Worm (Caenorhabditis elegans) whole organism, L3 larva: ENCODE data around the gene Y55F3BL.4.
A peak's percentile ranks its signal among the peaks of the same experiment; 100 is the strongest.
"Not testable (repeated sequence)": the region's sequence is repeated elsewhere in the genome, so short reads cannot be mapped to it uniquely, and the experiment has no call there.

Experiments
- aly-2 ChIP-seq: fragments of 150-350 bp; optimal IDR thresholded peaks from 2 replicates; lab custom pipeline; 2014; ENCODE audit warnings: missing biosample characterization, missing genetic modification characterization
- ama-1 ChIP-seq: fragments of 150-350 bp; optimal IDR thresholded peaks from 2 replicates; lab custom pipeline; 2018
- ceh-16 ChIP-seq: sonication (generic microtip); optimal IDR thresholded peaks from 2 replicates; lab custom pipeline; 2017; ENCODE audit warnings: missing biosample characterization, missing genetic modification characterization
- ceh-28 ChIP-seq: fragments of 150-350 bp; optimal IDR thresholded peaks from 2 replicates; lab custom pipeline; 2014; ENCODE audit warnings: missing biosample characterization, missing genetic modification reagents, missing genetic modification characterization
- ceh-82 ChIP-seq: fragments of 150-350 bp; optimal IDR thresholded peaks from 2 replicates; lab custom pipeline; 2014; ENCODE audit warnings: missing biosample characterization, missing genetic modification characterization
- ceh-9 ChIP-seq: sonication (generic microtip); optimal IDR thresholded peaks from 2 replicates; lab custom pipeline; 2018; ENCODE audit warnings: missing biosample characterization, missing genetic modification characterization
- daf-12 ChIP-seq: fragments of 150-350 bp; optimal IDR thresholded peaks from 2 replicates; lab custom pipeline; 2014; ENCODE audit warnings: missing biosample characterization, missing genetic modification reagents, missing genetic modification characterization
- egl-5 ChIP-seq: fragments of 150-350 bp; optimal IDR thresholded peaks from 2 replicates; lab custom pipeline; 2017; ENCODE audit warnings: missing biosample characterization, missing genetic modification reagents, missing genetic modification characterization, inconsistent platforms
- elt-1 ChIP-seq: fragments of 150-350 bp; optimal IDR thresholded peaks from 2 replicates; lab custom pipeline; 2014; ENCODE audit warnings: missing biosample characterization, missing genetic modification characterization
- elt-2 ChIP-seq: sonication (generic microtip); optimal IDR thresholded peaks from 2 replicates; lab custom pipeline; 2016; ENCODE audit warnings: missing genetic modification reagents, mild to moderate bottlenecking, missing genetic modification characterization, missing compliant biosample characterization
- fkh-2 ChIP-seq: fragments of 150-350 bp; optimal IDR thresholded peaks from 2 replicates; lab custom pipeline; 2014; ENCODE audit warnings: missing biosample characterization, missing genetic modification reagents, missing genetic modification characterization
- fos-1 ChIP-seq: fragments of 150-350 bp; optimal IDR thresholded peaks from 2 replicates; lab custom pipeline; 2014; ENCODE audit warnings: missing biosample characterization, missing genetic modification characterization
- hmg-11 ChIP-seq: sonication (generic microtip); optimal IDR thresholded peaks from 2 replicates; lab custom pipeline; 2016; ENCODE audit warnings: missing genetic modification characterization, missing compliant biosample characterization
- lin-15B ChIP-seq: fragments of 150-350 bp; optimal IDR thresholded peaks from 2 replicates; lab custom pipeline; 2014; ENCODE audit warnings: missing biosample characterization, missing genetic modification characterization
- mdl-1 ChIP-seq: fragments of 150-350 bp; optimal IDR thresholded peaks from 2 replicates; lab custom pipeline; 2014; ENCODE audit warnings: missing biosample characterization, missing genetic modification characterization
- mml-1 ChIP-seq: fragments of 150-350 bp; sonication (generic microtip); optimal IDR thresholded peaks from 3 replicates; lab custom pipeline; 2014; ENCODE audit warnings: missing biosample characterization, missing genetic modification characterization
- nfya-1 ChIP-seq: sonication (generic microtip); optimal IDR thresholded peaks from 2 replicates; lab custom pipeline; 2017; ENCODE audit warnings: missing genetic modification characterization, mild to moderate bottlenecking, missing compliant biosample characterization, antibody characterized with exemption, moderate library complexity; ENCODE audit not compliant: insufficient read depth
- nhr-11 ChIP-seq: fragments of 150-350 bp; optimal IDR thresholded peaks from 2 replicates; lab custom pipeline; 2014; ENCODE audit warnings: missing biosample characterization, missing genetic modification characterization
- nhr-12 ChIP-seq: fragments of 150-350 bp; optimal IDR thresholded peaks from 2 replicates; lab custom pipeline; 2014; ENCODE audit warnings: missing biosample characterization, missing genetic modification characterization
- nhr-23 ChIP-seq: fragments of 150-350 bp; optimal IDR thresholded peaks from 2 replicates; lab custom pipeline; 2014; ENCODE audit warnings: missing biosample characterization, missing genetic modification reagents, missing genetic modification characterization
- nhr-237 ChIP-seq: fragments of 150-350 bp; optimal IDR thresholded peaks from 2 replicates; lab custom pipeline; 2014; ENCODE audit warnings: missing biosample characterization, missing genetic modification characterization
- nhr-28 ChIP-seq: fragments of 150-350 bp; optimal IDR thresholded peaks from 2 replicates; lab custom pipeline; 2014; ENCODE audit warnings: missing biosample characterization, missing genetic modification characterization
- nhr-43 ChIP-seq: sonication (generic microtip); optimal IDR thresholded peaks from 2 replicates; lab custom pipeline; 2016; ENCODE audit warnings: mild to moderate bottlenecking, missing genetic modification characterization, missing compliant biosample characterization; ENCODE audit not compliant: poor library complexity, severe bottlenecking
- nhr-67 ChIP-seq: fragments of 150-350 bp; optimal IDR thresholded peaks from 2 replicates; lab custom pipeline; 2014; ENCODE audit warnings: missing biosample characterization, missing genetic modification characterization
- nhr-76 ChIP-seq: fragments of 150-350 bp; sonication (generic microtip); optimal IDR thresholded peaks from 5 replicates; lab custom pipeline; 2014; ENCODE audit warnings: missing biosample characterization, missing genetic modification characterization
- nhr-77 ChIP-seq: fragments of 150-350 bp; optimal IDR thresholded peaks from 2 replicates; lab custom pipeline; 2014; ENCODE audit warnings: missing biosample characterization, missing genetic modification characterization
- pha-4 ChIP-seq: fragments of 150-350 bp; optimal IDR thresholded peaks from 2 replicates; lab custom pipeline; 2014; ENCODE audit warnings: missing biosample characterization, missing genetic modification reagents, missing genetic modification characterization
- pqm-1 ChIP-seq: fragments of 150-350 bp; optimal IDR thresholded peaks from 2 replicates; lab custom pipeline; 2017; ENCODE audit warnings: missing biosample characterization, missing genetic modification characterization, inconsistent platforms
- sea-2 ChIP-seq: fragments of 150-350 bp; sonication (generic microtip); optimal IDR thresholded peaks from 4 replicates; lab custom pipeline; 2014; ENCODE audit warnings: missing biosample characterization, missing genetic modification reagents, missing genetic modification characterization
- unc-39 ChIP-seq: sonication (generic microtip); optimal IDR thresholded peaks from 4 replicates; lab custom pipeline; 2017; ENCODE audit warnings: missing biosample characterization, missing genetic modification characterization
- unc-62 ChIP-seq: fragments of 150-350 bp; sonication (generic microtip); optimal IDR thresholded peaks from 4 replicates; lab custom pipeline; 2014; ENCODE audit warnings: missing biosample characterization, missing genetic modification reagents, missing genetic modification characterization
- ztf-4 ChIP-seq: fragments of 150-350 bp; optimal IDR thresholded peaks from 2 replicates; lab custom pipeline; 2014; ENCODE audit warnings: missing biosample characterization, missing genetic modification characterization

Y55F3BL.4 gene

ce11 chrIV:763377-764063, 41.4 kb upstream of the Y55F3BL.4 start, which contains the start of gene col-103:
col-103 (minus strand) TSS chrIV:763678.
- TF ChIP-seq nhr-23 (peak; percentile 23), sea-2 (no peak), nhr-77 (tag; lab: Kevin White, UChicago) (no peak), unc-62 (GFP tag; lab: Kevin White, UChicago) (peak; percentile 14), nhr-11 (no peak), ama-1 (peak; percentile 88), lin-15B (tag; lab: Kevin White, UChicago) (no peak), nhr-12 (no peak)

ce11 chrIV:768312-768711, 36.6 kb upstream of the Y55F3BL.4 start, which contains the start of gene F56B3.2:
F56B3.2 (minus strand) TSS chrIV:768584.
- TF ChIP-seq nhr-23 (peak; percentile 50), hmg-11 (peak; percentile 12), ceh-28 (peak; percentile 43), ceh-9 (tag; lab: Kevin White, UChicago) (no peak), pqm-1 (tag; lab: Kevin White, UChicago) (no peak)

ce11 chrIV:771061-771460, 33.8 kb upstream of the Y55F3BL.4 start, which contains the start of gene F56B3.9:
F56B3.9 (plus strand) TSS chrIV:771361.
- TF ChIP-seq elt-2, nhr-28, unc-39 (tag; lab: Kevin White, UChicago): not testable (repeated sequence)

ce11 chrIV:772931-773330, 32.0 kb upstream of the Y55F3BL.4 start, which contains the start of gene mrpl-2:
mrpl-2 (plus strand) TSS chrIV:773237.
- TF ChIP-seq nhr-76 (no peak), ceh-82 (tag; lab: Kevin White, UChicago) (no peak), lin-15B (tag; lab: Kevin White, UChicago) (peak; percentile 58)
- TF ChIP-seq, all 47 proteins: peak for 1

ce11 chrIV:773580-773979, 31.3 kb upstream of the Y55F3BL.4 start:
- TF ChIP-seq nfya-1 (tag; lab: Kevin White, UChicago) (no peak), ceh-9 (tag; lab: Kevin White, UChicago) (no peak), elt-1 (tag; lab: Kevin White, UChicago) (no peak), egl-5 (tag; lab: Kevin White, UChicago) (no peak), nhr-237 (tag; lab: Kevin White, UChicago) (no peak), mml-1 (tag; lab: Kevin White, UChicago) (no peak), daf-12 (tag; lab: Kevin White, UChicago) (no peak), fkh-2 (tag; lab: Kevin White, UChicago) (no peak), elt-2 (tag; lab: Kevin White, UChicago) (no peak), nhr-43 (tag; lab: Kevin White, UChicago) (no peak), sea-2 (no peak), nhr-76 (no peak), ztf-4 (tag; lab: Kevin White, UChicago) (no peak), fos-1 (tag; lab: Kevin White, UChicago) (no peak), unc-62 (GFP tag; lab: Kevin White, UChicago) (no peak)

ce11 chrIV:778484-778883, 26.4 kb upstream of the Y55F3BL.4 start, which contains the start of gene ugt-52:
ugt-52 (plus strand) TSS chrIV:778784.
- TF ChIP-seq pha-4 (tag; lab: Kevin White, UChicago) (peak; percentile 9), mdl-1 (tag; lab: Kevin White, UChicago) (no peak)

- TF ChIP-seq nhr-28 (tag; lab: Kevin White, UChicago) (no peak), ceh-9 (tag; lab: Kevin White, UChicago) (no peak), nhr-23 (no peak), sea-2 (no peak), unc-39 (tag; lab: Kevin White, UChicago) (no peak), nhr-67 (no peak), aly-2 (tag; lab: Kevin White, UChicago) (no peak), pha-4 (tag; lab: Kevin White, UChicago) (no peak), ceh-16 (tag; lab: Kevin White, UChicago) (no peak), fkh-2 (tag; lab: Kevin White, UChicago) (no peak)
Observed at ce11 chrIV:782393-782792, 22.5 kb upstream of the Y55F3BL.4 start.
